Fruit fly (Drosophila melanogaster) whole organism, adult: ENCODE measurements around the gene eIF4H2.

Experiments used
- CG11617 ChIP-seq: fragments of 200-800 bp; sonication (Bioruptor generic); optimal IDR thresholded peaks from 2 replicates; lab custom pipeline; 2017; ENCODE audit warnings: mild to moderate bottlenecking, missing biosample characterization, missing genetic modification reagents, missing genetic modification characterization
- CG12768 ChIP-seq: fragments of 200-800 bp; sonication (Bioruptor generic); optimal IDR thresholded peaks from 2 replicates; lab custom pipeline; 2017; ENCODE audit warnings: missing biosample characterization, missing genetic modification characterization, mild to moderate bottlenecking, moderate library complexity, missing genetic modification reagents
- CG1620 ChIP-seq: fragments of 200-800 bp; sonication (Bioruptor generic); optimal IDR thresholded peaks from 2 replicates; lab custom pipeline; 2016; ENCODE audit warnings: missing biosample characterization, missing genetic modification characterization
- CG33017 ChIP-seq: fragments of 200-800 bp; sonication (Bioruptor generic); optimal IDR thresholded peaks from 2 replicates; lab custom pipeline; 2018; ENCODE audit warnings: missing biosample characterization, mild to moderate bottlenecking, missing genetic modification characterization, moderate library complexity
- CG5204 ChIP-seq: fragments of 200-800 bp; sonication (Bioruptor generic); optimal IDR thresholded peaks from 2 replicates; lab custom pipeline; 2016; ENCODE audit warnings: missing biosample characterization, missing genetic modification characterization
- CG7045 ChIP-seq: fragments of 200-800 bp; sonication (Bioruptor generic); optimal IDR thresholded peaks from 2 replicates; lab custom pipeline; 2017; ENCODE audit warnings: missing biosample characterization, mild to moderate bottlenecking, missing genetic modification characterization
- CG7101 ChIP-seq: fragments of 200-800 bp; sonication (Bioruptor generic); optimal IDR thresholded peaks from 2 replicates; lab custom pipeline; 2018; ENCODE audit warnings: missing biosample characterization, mild to moderate bottlenecking, missing genetic modification characterization, moderate library complexity
- Clk ChIP-seq: fragments of 200-800 bp; sonication (Bioruptor generic); optimal IDR thresholded peaks from 2 replicates; lab custom pipeline; 2017; ENCODE audit warnings: missing biosample characterization, missing genetic modification characterization
- Crg-1 ChIP-seq: fragments of 200-800 bp; sonication (Bioruptor generic); optimal IDR thresholded peaks from 2 replicates; lab custom pipeline; 2016; ENCODE audit warnings: missing biosample characterization, missing genetic modification characterization
- Hr96 ChIP-seq: fragments of 200-800 bp; sonication (Bioruptor generic); optimal IDR thresholded peaks from 2 replicates; lab custom pipeline; 2016; ENCODE audit warnings: missing biosample characterization, missing genetic modification characterization
- Mnt ChIP-seq: fragments of 200-800 bp; sonication (Bioruptor generic); optimal IDR thresholded peaks from 2 replicates; lab custom pipeline; 2016; ENCODE audit warnings: missing biosample characterization, mild to moderate bottlenecking, missing genetic modification characterization
- bab1 ChIP-seq: fragments of 200-800 bp; sonication (Bioruptor generic); optimal IDR thresholded peaks from 3 replicates; lab custom pipeline; 2019; ENCODE audit warnings: missing biosample characterization, mild to moderate bottlenecking, missing genetic modification characterization, moderate library complexity
- cic ChIP-seq: fragments of 200-800 bp; sonication (Bioruptor generic); optimal IDR thresholded peaks from 2 replicates; lab custom pipeline; 2017; ENCODE audit warnings: missing biosample characterization, mild to moderate bottlenecking, missing genetic modification characterization, moderate library complexity
- cnc ChIP-seq, 2 experiments: fragments of >200 bp; optimal IDR thresholded peaks; 2 replicates each; lab custom pipeline; 2017
- kay ChIP-seq: fragments of 200-800 bp; sonication (Bioruptor generic); peaks from one replicate; lab custom pipeline; 2016; ENCODE audit warnings: missing biosample characterization, missing genetic modification characterization, borderline replicate concordance
- ovo ChIP-seq: fragments of 200-800 bp; sonication (Bioruptor generic); optimal IDR thresholded peaks from 2 replicates; lab custom pipeline; 2016; ENCODE audit warnings: missing biosample characterization, missing genetic modification characterization
- pad ChIP-seq: fragments of 200-800 bp; sonication (Bioruptor generic); optimal IDR thresholded peaks from 3 replicates; lab custom pipeline; 2017; ENCODE audit warnings: missing biosample characterization, missing genetic modification characterization, mild to moderate bottlenecking, moderate library complexity, missing genetic modification reagents
- tj ChIP-seq: fragments of 200-800 bp; sonication (Bioruptor generic); optimal IDR thresholded peaks from 3 replicates; lab custom pipeline; 2017; ENCODE audit warnings: missing biosample characterization, mild to moderate bottlenecking, missing genetic modification characterization, moderate library complexity
- toe ChIP-seq: fragments of 200-800 bp; sonication (Bioruptor generic); optimal IDR thresholded peaks from 2 replicates; lab custom pipeline; 2016; ENCODE audit warnings: missing biosample characterization, missing genetic modification characterization

The eIF4H2 gene

dm6 chr3R:30758725-30759714, 33.1 kb downstream of the eIF4H2 start:
- TF ChIP-seq cnc (optimal IDR thresholded peaks at IDR 0.05; lab: Kevin White, UChicago) (no peak), cic (GFP tag; lab: Kevin White, UChicago) (no peak), Crg-1 (GFP tag; lab: Kevin White, UChicago) (no peak), CG11617 (GFP tag; lab: Kevin White, UChicago) (no peak), CG7045 (GFP tag; lab: Kevin White, UChicago) (no peak), Mnt (GFP tag; lab: Kevin White, UChicago) (no peak), pad (GFP tag; lab: Kevin White, UChicago) (no peak), Clk (GFP tag; lab: Kevin White, UChicago) (no peak), CG33017 (tag; lab: Kevin White, UChicago) (no peak), toe (no peak), Hr96 (no peak), ovo (GFP tag; lab: Kevin White, UChicago) (no peak), bab1 (GFP tag; lab: Kevin White, UChicago) (no peak)

- no peak for TF ChIP-seq CG7045 (GFP tag; lab: Kevin White, UChicago)
- no peak for TF ChIP-seq cic (GFP tag; lab: Kevin White, UChicago)
- TF ChIP-seq tj (GFP tag; lab: Kevin White, UChicago) = no peak
- TF ChIP-seq toe = no peak
- TF ChIP-seq Clk (GFP tag; lab: Kevin White, UChicago) = no peak
- TF ChIP-seq CG11617 (GFP tag; lab: Kevin White, UChicago) = no peak
- no peak for TF ChIP-seq CG33017 (tag; lab: Kevin White, UChicago)
- no peak for TF ChIP-seq CG5204 (GFP tag; lab: Kevin White, UChicago)
- TF ChIP-seq bab1 (GFP tag; lab: Kevin White, UChicago) = no peak
- no peak for TF ChIP-seq cnc (optimal IDR thresholded peaks at IDR 0.05; lab: Kevin White, UChicago)
- no peak for TF ChIP-seq CG12768 (GFP tag; lab: Kevin White, UChicago)
- TF ChIP-seq ovo (GFP tag; lab: Kevin White, UChicago) = no peak
- no peak for TF ChIP-seq CG1620 (GFP tag; lab: Kevin White, UChicago)
- no peak for TF ChIP-seq Mnt (GFP tag; lab: Kevin White, UChicago)
- TF ChIP-seq pad (GFP tag; lab: Kevin White, UChicago) = no peak
Observed at dm6 chr3R:30761140-30761539, 35.3 kb downstream of the eIF4H2 start.

dm6 chr3R:30762230-30762629, 36.3 kb downstream of the eIF4H2 start:
- TF ChIP-seq Crg-1 (GFP tag; lab: Kevin White, UChicago) (no peak), Mnt (GFP tag; lab: Kevin White, UChicago) (no peak), Hr96 (no peak), toe (no peak), pad (GFP tag; lab: Kevin White, UChicago) (no peak)

- TF ChIP-seq toe = no peak
- no peak for TF ChIP-seq cic (GFP tag; lab: Kevin White, UChicago)
- no peak for TF ChIP-seq Clk (GFP tag; lab: Kevin White, UChicago)
- TF ChIP-seq pad (GFP tag; lab: Kevin White, UChicago) = peak; percentile 27
Observed at dm6 chr3R:30764121-30764520, 38.2 kb downstream of the eIF4H2 start.

- TF ChIP-seq CG12768 (GFP tag; lab: Kevin White, UChicago) (peak; percentile 14), kay (GFP tag; lab: Kevin White, UChicago) (no peak), Crg-1 (GFP tag; lab: Kevin White, UChicago) (no peak), tj (GFP tag; lab: Kevin White, UChicago) (no peak), CG1620 (GFP tag; lab: Kevin White, UChicago) (no peak), pad (GFP tag; lab: Kevin White, UChicago) (peak; percentile 86), Clk (GFP tag; lab: Kevin White, UChicago) (no peak), Hr96 (no peak)
Observed at dm6 chr3R:30765306-30766033, 39.6 kb downstream of the eIF4H2 start, which contains the start of gene zfh1. Gene zfh1, plus strand, starts transcription at chr3R:30765926.

- TF ChIP-seq CG33017 (tag; lab: Kevin White, UChicago) (no peak), tj (GFP tag; lab: Kevin White, UChicago) (no peak), Hr96 (no peak), Crg-1 (GFP tag; lab: Kevin White, UChicago) (no peak), CG7101 (no peak), cnc (optimal IDR thresholded peaks at IDR 0.05; lab: Kevin White, UChicago) (no peak), cic (GFP tag; lab: Kevin White, UChicago) (no peak), kay (GFP tag; lab: Kevin White, UChicago) (no peak), CG12768 (GFP tag; lab: Kevin White, UChicago) (no peak), CG11617 (GFP tag; lab: Kevin White, UChicago) (no peak), bab1 (GFP tag; lab: Kevin White, UChicago) (no peak), CG5204 (GFP tag; lab: Kevin White, UChicago) (no peak)
Observed at dm6 chr3R:30766922-30767504, 41.1 kb downstream of the eIF4H2 start.
